Worm (Caenorhabditis elegans) whole organism, late embryonic: ENCODE results near the gene DC2.5.

Experiments
- ama-1 ChIP-seq: fragments of 150-350 bp; optimal IDR thresholded peaks from 2 replicates; lab custom pipeline; 2014
- ceh-9 ChIP-seq: sonication (generic microtip); optimal IDR thresholded peaks from 2 replicates; lab custom pipeline; 2016; ENCODE audit warnings: mild to moderate bottlenecking, missing genetic modification characterization, inconsistent platforms, missing compliant biosample characterization
- dve-1 ChIP-seq: sonication (generic microtip); optimal IDR thresholded peaks from 2 replicates; lab custom pipeline; 2017; ENCODE audit warnings: antibody characterized with exemption, mild to moderate bottlenecking, missing genetic modification characterization, missing compliant biosample characterization
- elt-4 ChIP-seq: sonication (generic microtip); optimal IDR thresholded peaks from 2 replicates; lab custom pipeline; 2016; ENCODE audit warnings: missing genetic modification characterization, missing compliant biosample characterization
- fkh-10 ChIP-seq: fragments of 150-350 bp; optimal IDR thresholded peaks from 2 replicates; lab custom pipeline; 2014; ENCODE audit warnings: missing biosample characterization, missing genetic modification reagents, missing genetic modification characterization
- gmeb-2 ChIP-seq: sonication (generic microtip); optimal IDR thresholded peaks from 2 replicates; lab custom pipeline; 2016; ENCODE audit warnings: missing genetic modification characterization, inconsistent platforms, missing compliant biosample characterization
- nhr-11 ChIP-seq: fragments of 150-350 bp; optimal IDR thresholded peaks from 2 replicates; lab custom pipeline; 2014; ENCODE audit warnings: missing biosample characterization, missing genetic modification characterization
- nhr-232 ChIP-seq: sonication (generic microtip); optimal IDR thresholded peaks from 2 replicates; lab custom pipeline; 2016; ENCODE audit warnings: missing genetic modification characterization, missing compliant biosample characterization
- odd-2 ChIP-seq: sonication (generic microtip); optimal IDR thresholded peaks from 2 replicates; lab custom pipeline; 2017; ENCODE audit warnings: antibody characterized with exemption, mild to moderate bottlenecking, missing genetic modification characterization, missing compliant biosample characterization
- pha-4 ChIP-seq: fragments of 150-350 bp; optimal IDR thresholded peaks from 2 replicates; lab custom pipeline; 2018; ENCODE audit warnings: missing biosample characterization, missing genetic modification reagents, missing genetic modification characterization
- pqm-1 ChIP-seq: sonication (generic microtip); optimal IDR thresholded peaks from 2 replicates; lab custom pipeline; 2016; ENCODE audit warnings: missing genetic modification characterization, missing compliant biosample characterization
- unc-86 ChIP-seq: sonication (generic microtip); optimal IDR thresholded peaks from 2 replicates; lab custom pipeline; 2016; ENCODE audit warnings: missing genetic modification characterization, missing compliant biosample characterization

- TF ChIP-seq nhr-232 = no peak
- no peak for TF ChIP-seq unc-86 (tag; lab: Kevin White, UChicago)
- TF ChIP-seq dve-1 = no peak
- TF ChIP-seq ama-1 (lab: Kevin White, UChicago) = no peak
- no peak for TF ChIP-seq gmeb-2
- TF ChIP-seq ceh-9 = no peak
- TF ChIP-seq nhr-11 (tag; lab: Kevin White, UChicago) = no peak
- TF ChIP-seq pqm-1 (tag; lab: Kevin White, UChicago) = no peak
- TF ChIP-seq fkh-10 = no peak
- no peak for TF ChIP-seq pha-4
- no peak for TF ChIP-seq odd-2
- TF ChIP-seq elt-4 (tag; lab: Kevin White, UChicago) = no peak
Measured at ce11 chrV:246097-246496, 33.5 kb upstream of the DC2.5 start, which contains the start of gene kin-34.
